Worm (Caenorhabditis elegans): ENCODE results near the gene srh-182.

Gene srh-182

DNA sequence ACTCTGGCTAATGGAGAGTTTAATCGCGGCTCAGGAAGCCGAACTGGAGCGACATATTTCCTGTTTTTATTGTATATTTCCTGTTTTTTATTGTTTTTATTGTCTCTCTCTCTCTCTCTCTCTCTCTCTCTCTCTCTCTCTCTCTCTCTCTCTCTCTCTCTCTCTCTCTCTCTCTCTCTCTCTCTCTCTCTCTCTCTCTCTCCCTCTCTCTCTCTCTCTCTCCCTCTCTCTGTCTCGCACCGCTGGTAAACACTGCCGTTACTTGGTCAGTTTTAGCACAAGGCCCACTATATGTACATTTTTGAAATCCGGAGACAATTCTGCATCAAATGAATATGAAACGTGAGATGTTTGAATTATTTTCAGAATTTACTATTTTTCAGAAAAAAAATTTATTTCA, 42.5 kb downstream of the srh-182 start:
- TF ChIP-seq nhr-12 (tag; optimal IDR thresholded peaks at IDR 0.05) (no peak), mdl-1 (tag; optimal IDR thresholded peaks at IDR 0.05) (no peak), nhr-25 (tag; optimal IDR thresholded peaks at IDR 0.05) (no peak), Y55F3AM.14 (GFP tag; optimal IDR thresholded peaks at IDR 0.05) (no peak), egl-27 (tag; optimal IDR thresholded peaks at IDR 0.05) (no peak), ztf-4 (tag; optimal IDR thresholded peaks at IDR 0.05) (no peak), nhr-129 (tag; optimal IDR thresholded peaks at IDR 0.05) (no peak), unc-62 (GFP tag; optimal IDR thresholded peaks at IDR 0.05) (no peak), sma-3 (GFP tag; optimal IDR thresholded peaks at IDR 0.05) (no peak), lin-11 (tag; optimal IDR thresholded peaks at IDR 0.05) (no peak), nhr-23 (tag; optimal IDR thresholded peaks at IDR 0.05) (no peak), ceh-82 (tag; optimal IDR thresholded peaks at IDR 0.05) (no peak), aly-2 (tag; optimal IDR thresholded peaks at IDR 0.05) (no peak), alr-1 (tag; optimal IDR thresholded peaks at IDR 0.05) (no peak), ZK546.5 (tag; optimal IDR thresholded peaks at IDR 0.05) (no peak), nhr-6 (tag; optimal IDR thresholded peaks at IDR 0.05) (no peak), nhr-237 (tag; optimal IDR thresholded peaks at IDR 0.05) (no peak), ceh-16 (tag; optimal IDR thresholded peaks at IDR 0.05) (no peak), blmp-1 (tag; optimal IDR thresholded peaks at IDR 0.05; ENCODE audit: insufficient read depth) (no peak), dmd-4 (tag; optimal IDR thresholded peaks at IDR 0.05) (no peak)

DNA sequence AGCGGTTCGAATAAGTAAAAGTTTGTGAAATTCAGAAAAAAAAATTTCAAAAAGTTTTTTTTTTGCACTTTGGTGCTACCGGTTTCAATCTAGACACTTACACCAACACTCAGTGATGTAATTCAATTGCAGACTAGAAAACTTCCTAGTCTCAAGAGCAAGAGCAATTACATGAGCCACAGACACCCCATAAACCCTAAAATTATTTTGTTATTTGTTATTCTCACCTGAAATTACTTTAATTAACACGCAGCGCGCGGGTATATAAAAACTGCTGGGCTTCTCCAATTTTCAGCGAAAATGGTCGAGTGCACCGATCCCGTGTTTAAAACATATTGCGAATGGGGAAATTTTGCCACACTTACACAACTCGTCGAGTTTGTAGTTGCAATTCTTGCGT, 47.0 kb downstream of the srh-182 start, which contains the start of gene srw-83:
TSS of gene srw-83 (plus strand) at position 301 of the 400 bp plus-strand sequence.
- TF ChIP-seq Y55F3AM.14 (GFP tag; optimal IDR thresholded peaks at IDR 0.05): no peak
- TF ChIP-seq unc-55 (GFP tag; optimal IDR thresholded peaks at IDR 0.05): no peak
- TF ChIP-seq mbf-1 (tag; optimal IDR thresholded peaks at IDR 0.05): no peak
- TF ChIP-seq blmp-1 (tag; optimal IDR thresholded peaks at IDR 0.05; ENCODE audit: insufficient read depth): no peak
- TF ChIP-seq F13H6.1 (tag; optimal IDR thresholded peaks at IDR 0.05): no peak
- no peak for TF ChIP-seq nhr-237 (tag; optimal IDR thresholded peaks at IDR 0.05)
- TF ChIP-seq ceh-82 (tag; optimal IDR thresholded peaks at IDR 0.05): no peak
- TF ChIP-seq peb-1 (tag; optimal IDR thresholded peaks at IDR 0.05): no peak
- no peak for TF ChIP-seq nhr-129 (tag; optimal IDR thresholded peaks at IDR 0.05)
- TF ChIP-seq aly-2 (tag; optimal IDR thresholded peaks at IDR 0.05): no peak
- TF ChIP-seq lin-39 (tag; optimal IDR thresholded peaks at IDR 0.05): no peak

DNA sequence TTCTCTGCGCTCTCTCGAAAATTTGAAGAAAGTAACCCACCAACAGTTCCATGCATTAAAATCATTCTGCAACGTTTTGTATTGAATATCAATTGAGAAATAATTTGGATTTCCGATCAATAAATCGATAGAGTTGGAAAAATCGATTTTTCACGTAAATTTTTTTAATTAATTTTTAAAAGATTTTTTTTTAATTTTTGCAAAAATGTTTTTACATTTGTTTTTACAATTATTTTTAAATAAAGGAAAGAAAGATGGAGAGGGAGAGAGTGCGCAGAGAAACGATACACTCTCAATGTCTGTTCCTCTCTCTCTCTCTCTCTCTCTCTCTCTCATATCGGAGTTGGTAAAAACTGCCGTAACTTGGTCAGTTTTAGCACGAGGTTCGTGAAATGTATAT, 47.8 kb downstream of the srh-182 start, which contains the start of gene ZK262.19:
TSS of gene ZK262.19 (minus strand) at position 101 of the 400 bp plus-strand sequence.
- TF ChIP-seq nhr-11 (tag; optimal IDR thresholded peaks at IDR 0.05) (no peak), peb-1 (tag; optimal IDR thresholded peaks at IDR 0.05) (no peak), sma-9 (GFP tag; optimal IDR thresholded peaks at IDR 0.05) (no peak), sma-9 (tag; optimal IDR thresholded peaks at IDR 0.05) (no peak), blmp-1 (tag; optimal IDR thresholded peaks at IDR 0.05; ENCODE audit: insufficient read depth) (no peak), nhr-237 (tag; optimal IDR thresholded peaks at IDR 0.05) (no peak), nhr-6 (tag; optimal IDR thresholded peaks at IDR 0.05) (no peak), dmd-4 (tag; optimal IDR thresholded peaks at IDR 0.05) (no peak), nhr-129 (tag; optimal IDR thresholded peaks at IDR 0.05) (no peak), nhr-25 (tag; optimal IDR thresholded peaks at IDR 0.05) (no peak), unc-39 (tag; optimal IDR thresholded peaks at IDR 0.05) (no peak), lin-11 (tag; optimal IDR thresholded peaks at IDR 0.05) (no peak), ztf-11 (tag; optimal IDR thresholded peaks at IDR 0.05) (no peak)

DNA sequence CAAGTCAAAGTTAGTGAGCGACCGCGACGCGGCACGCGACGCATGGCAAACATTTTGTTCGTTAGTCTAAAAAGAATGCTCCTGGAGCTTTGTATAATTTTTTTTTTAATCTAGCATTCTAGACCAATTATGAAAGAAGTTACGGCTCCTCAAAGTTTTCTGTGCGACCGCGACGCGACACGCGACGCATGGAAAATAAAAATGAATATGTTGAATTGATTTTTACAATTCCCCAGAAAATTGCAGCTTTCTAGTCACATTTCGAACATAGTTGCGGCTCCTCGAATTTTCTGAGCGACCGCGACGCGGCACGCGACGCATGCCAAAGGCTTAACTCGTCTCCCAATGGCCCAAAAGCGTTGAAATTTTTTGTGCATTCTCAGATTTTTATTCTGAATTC, 48.8 kb downstream of the srh-182 start, which contains the start of gene ZK262.4:
TSS of gene ZK262.4 (minus strand) at position 101 of the 400 bp plus-strand sequence.
- TF ChIP-seq aly-2 (tag; optimal IDR thresholded peaks at IDR 0.05) (no peak), ama-1 (optimal IDR thresholded peaks at IDR 0.05) (no peak)
